Worm (Caenorhabditis elegans) whole organism, L2 larva: ENCODE results near the gene F59F3.6.

Experiments used
- ama-1 ChIP-seq: fragments of 150-350 bp; optimal IDR thresholded peaks from 2 replicates; lab custom pipeline; 2018; ENCODE audit warnings: inconsistent platforms
- fos-1 ChIP-seq: fragments of 150-350 bp; optimal IDR thresholded peaks from 2 replicates; lab custom pipeline; 2014; ENCODE audit warnings: missing biosample characterization, missing genetic modification characterization
- lsy-2 ChIP-seq, 2 experiments: fragments of 150-350 bp in 1 of 2; sonication (generic microtip) in 1 of 2; optimal IDR thresholded peaks; 2 replicates each; lab custom pipeline; 2014 to 2017; ENCODE audit warnings: missing biosample characterization in 2 of 2, missing genetic modification characterization in 2 of 2
- nhr-10 ChIP-seq: sonication (generic microtip); optimal IDR thresholded peaks from 2 replicates; lab custom pipeline; 2017; ENCODE audit warnings: missing biosample characterization, missing genetic modification characterization
- nhr-11 ChIP-seq: fragments of 150-350 bp; optimal IDR thresholded peaks from 2 replicates; lab custom pipeline; 2014; ENCODE audit warnings: missing biosample characterization, missing genetic modification characterization
- nhr-77 ChIP-seq: fragments of 150-350 bp; optimal IDR thresholded peaks from 2 replicates; lab custom pipeline; 2014; ENCODE audit warnings: missing biosample characterization, missing genetic modification characterization
- unc-39 ChIP-seq: fragments of 150-350 bp; optimal IDR thresholded peaks from 2 replicates; lab custom pipeline; 2014; ENCODE audit warnings: missing biosample characterization, missing genetic modification characterization
- ztf-4 ChIP-seq: fragments of 150-350 bp; optimal IDR thresholded peaks from 2 replicates; lab custom pipeline; 2014; ENCODE audit warnings: missing biosample characterization, missing genetic modification characterization

DNA sequence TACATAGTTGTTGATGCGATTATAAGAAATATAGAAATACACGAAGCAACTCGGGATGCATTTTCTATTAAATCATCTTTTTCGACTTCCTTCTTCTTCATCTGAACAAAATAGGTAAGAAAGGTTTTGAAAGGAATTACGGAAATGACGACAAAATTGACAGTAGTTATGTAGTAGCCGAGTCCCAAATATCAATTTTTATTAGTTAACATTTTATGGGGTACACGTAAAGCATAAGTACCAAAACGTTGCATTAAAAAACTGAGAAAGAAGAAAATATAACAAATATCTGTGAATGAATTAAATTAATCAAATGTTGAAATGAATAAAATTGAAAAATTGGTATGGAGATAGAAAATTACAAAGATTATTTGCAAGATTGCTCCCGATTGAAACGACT is 2.7 kb upstream of the F59F3.6 start, which contains the start of gene col-177:
- TF ChIP-seq nhr-11 (tag; lab: Kevin White, UChicago) (no peak), nhr-77 (tag; lab: Kevin White, UChicago) (no peak), unc-39 (tag; lab: Kevin White, UChicago) (no peak), fos-1 (tag; lab: Kevin White, UChicago) (no peak), lsy-2 (tag; optimal IDR thresholded peaks at IDR 0.05; lab: Kevin White, UChicago) (no peak), nhr-10 (tag; lab: Kevin White, UChicago) (no peak), ama-1 (lab: Kevin White, UChicago) (no peak), ztf-4 (no peak)
